Worm (Caenorhabditis elegans): ENCODE results near the gene hlh-15.

Gene hlh-15

DNA sequence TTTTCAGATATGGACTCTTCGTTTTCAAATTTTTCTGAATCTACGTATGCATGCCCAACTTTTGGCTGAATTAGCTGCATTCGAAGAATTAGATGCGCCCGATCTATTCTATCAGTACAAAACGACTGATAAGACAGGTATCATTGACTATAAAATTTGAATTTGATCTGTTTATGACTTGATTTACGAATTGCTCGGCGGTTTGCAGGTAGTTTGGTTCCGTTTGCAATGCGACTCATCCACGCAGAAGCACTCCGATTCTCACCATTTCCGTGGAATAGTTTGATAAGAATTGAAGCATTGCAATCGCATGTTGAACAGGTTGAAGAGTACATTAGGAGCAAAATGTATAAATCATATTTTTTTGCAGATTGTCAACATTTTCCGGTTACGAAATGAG is 2.2 kb downstream of the hlh-15 start:
- TF ChIP-seq hmbx-1 (tag; optimal IDR thresholded peaks at IDR 0.05) (no peak), pes-1 (GFP tag; IDR thresholded peaks at IDR 0.05) (no peak), aly-1 (tag; optimal IDR thresholded peaks at IDR 0.05) (no peak), flt-1 (GFP tag; IDR thresholded peaks at IDR 0.05) (no peak), ceh-13 (GFP tag; optimal IDR thresholded peaks at IDR 0.05) (no peak), hmg-4 (GFP tag; optimal IDR thresholded peaks at IDR 0.05) (no peak)

DNA sequence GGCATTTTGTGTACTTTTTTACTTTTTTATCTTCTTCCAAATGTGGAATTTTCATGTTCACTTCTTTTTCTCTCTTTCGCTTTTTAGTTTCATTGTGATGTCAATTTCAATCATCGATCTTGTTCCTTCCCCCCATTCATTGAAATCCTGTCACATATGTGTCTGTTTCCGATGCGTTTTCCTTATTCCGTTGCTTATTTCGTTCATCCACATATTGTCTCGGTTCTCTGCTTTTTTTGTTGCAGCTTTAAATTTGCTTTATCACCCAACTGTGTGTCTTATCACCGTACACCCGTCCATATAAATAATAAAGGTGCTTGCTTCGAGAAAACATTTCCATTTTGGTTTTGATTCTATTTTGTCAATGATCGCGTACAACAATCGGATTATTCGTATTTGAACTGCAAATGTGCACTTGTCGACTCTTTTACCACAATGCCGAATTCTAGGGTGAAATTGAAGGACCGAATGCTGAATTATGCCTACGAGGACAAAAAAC is 3.9 kb downstream of the hlh-15 start, which contains the start of the genes C43H6.12 and trpp-12:
Gene C43H6.12 (plus strand): TSS at position 365 of the 499 bp plus-strand sequence.
Gene trpp-12 (plus strand): TSS at position 449 of the 499 bp plus-strand sequence.
- TF ChIP-seq tra-4 (tag; optimal IDR thresholded peaks at IDR 0.05) (no peak), flt-1 (GFP tag; IDR thresholded peaks at IDR 0.05) (no peak), scrt-1 (GFP tag; IDR thresholded peaks at IDR 0.05) (no peak), aly-1 (tag; optimal IDR thresholded peaks at IDR 0.05) (no peak), B0310.2 (tag; optimal IDR thresholded peaks at IDR 0.05) (no peak), ceh-13 (GFP tag; optimal IDR thresholded peaks at IDR 0.05) (no peak), ets-7 (tag; optimal IDR thresholded peaks at IDR 0.05) (no peak), tbx-37 (GFP tag; conservative IDR thresholded peaks at IDR 0.05) (no peak), ama-1 (optimal IDR thresholded peaks at IDR 0.05) (no peak), ceh-36 (tag; optimal IDR thresholded peaks at IDR 0.05) (no peak), sea-1 (GFP tag; conservative IDR thresholded peaks at IDR 0.05) (no peak), hmbx-1 (tag; optimal IDR thresholded peaks at IDR 0.05) (no peak), hnd-1 (tag; optimal IDR thresholded peaks at IDR 0.05) (no peak), F13C5.2 (tag; optimal IDR thresholded peaks at IDR 0.05) (no peak), tbx-11 (GFP tag; IDR thresholded peaks at IDR 0.05) (no peak), hmg-4 (GFP tag; optimal IDR thresholded peaks at IDR 0.05) (no peak), pes-1 (GFP tag; IDR thresholded peaks at IDR 0.05) (no peak)

DNA sequence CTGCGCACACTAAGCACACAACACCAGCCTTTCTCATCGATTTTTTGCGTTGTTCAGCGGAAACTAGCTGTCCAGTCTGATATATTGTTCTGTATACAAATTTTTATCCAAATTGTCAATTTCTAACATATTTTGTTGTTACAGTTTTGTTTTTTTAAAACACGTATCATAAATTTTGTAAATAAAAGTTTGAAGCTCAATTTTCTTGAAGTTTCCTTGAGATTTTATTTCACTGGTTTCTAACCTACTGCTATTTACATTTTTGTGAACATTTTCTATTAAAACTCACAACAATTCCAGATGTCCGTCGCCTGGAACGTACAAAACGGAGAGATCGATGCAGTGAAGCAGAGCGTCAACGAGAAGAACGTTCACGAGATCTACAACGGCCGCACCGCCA is 6.0 kb downstream of the hlh-15 start, which contains the start of gene mtpn-1:
Gene mtpn-1 (plus strand): TSS at position 301 of the 400 bp plus-strand sequence.
- no peak for TF ChIP-seq tra-4 (tag; optimal IDR thresholded peaks at IDR 0.05)
- no peak for TF ChIP-seq tbx-37 (GFP tag; conservative IDR thresholded peaks at IDR 0.05)
- no peak for TF ChIP-seq aly-1 (tag; optimal IDR thresholded peaks at IDR 0.05)
- TF ChIP-seq F13C5.2 (tag; optimal IDR thresholded peaks at IDR 0.05): no peak
- no peak for TF ChIP-seq ceh-13 (GFP tag; optimal IDR thresholded peaks at IDR 0.05)
- no peak for TF ChIP-seq B0310.2 (tag; optimal IDR thresholded peaks at IDR 0.05)
- TF ChIP-seq flt-1 (GFP tag; IDR thresholded peaks at IDR 0.05): no peak
- TF ChIP-seq hmbx-1 (tag; optimal IDR thresholded peaks at IDR 0.05): no peak
- TF ChIP-seq ceh-36 (tag; optimal IDR thresholded peaks at IDR 0.05): no peak
- no peak for TF ChIP-seq hmg-4 (GFP tag; optimal IDR thresholded peaks at IDR 0.05)
- no peak for TF ChIP-seq tbx-11 (GFP tag; IDR thresholded peaks at IDR 0.05)
- no peak for TF ChIP-seq hnd-1 (tag; optimal IDR thresholded peaks at IDR 0.05)

DNA sequence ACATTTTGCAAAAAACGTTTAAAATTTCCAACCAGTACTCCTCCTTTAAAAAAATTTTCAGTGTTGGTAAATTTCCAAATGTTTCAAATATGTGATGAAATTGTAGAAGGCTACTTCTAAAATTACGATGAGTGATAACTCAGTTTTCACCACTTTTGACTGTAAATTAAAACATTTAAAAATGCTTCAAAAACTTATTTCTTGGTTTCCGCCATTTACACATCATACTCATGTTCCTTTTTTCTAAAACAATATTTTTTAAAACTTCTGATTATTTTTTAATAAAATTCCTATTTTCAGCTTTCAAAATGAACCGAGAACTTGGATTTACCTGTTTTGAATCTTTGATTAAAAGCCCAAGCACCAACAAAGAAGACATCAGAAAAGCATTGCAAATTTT is 9.5 kb downstream of the hlh-15 start, which contains the start of gene C43H6.4:
Gene C43H6.4 (plus strand): TSS at position 301 of the 400 bp plus-strand sequence.
- no peak for TF ChIP-seq scrt-1 (GFP tag; IDR thresholded peaks at IDR 0.05)
- TF ChIP-seq sea-1 (GFP tag; conservative IDR thresholded peaks at IDR 0.05): no peak

DNA sequence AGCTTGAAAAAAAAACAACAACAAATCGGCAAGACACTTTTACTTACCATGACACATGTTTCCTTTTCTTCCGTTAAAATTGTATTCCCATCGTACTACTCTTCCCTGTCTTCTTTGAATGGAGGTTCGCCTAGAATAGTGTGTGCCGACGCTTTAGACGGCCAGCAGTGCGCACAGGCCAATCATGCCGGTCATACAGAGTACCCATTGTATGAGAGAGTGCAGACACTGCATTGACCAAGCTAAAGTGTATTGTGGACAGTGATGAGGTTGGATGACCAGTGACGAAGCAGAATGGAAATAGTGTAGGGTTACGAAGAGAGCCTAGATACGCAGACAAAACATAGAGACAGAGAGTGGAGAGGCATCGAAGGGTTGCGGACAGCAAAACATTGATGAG is 11.3 kb downstream of the hlh-15 start, which contains the start of gene dhhc-9:
Gene dhhc-9 (minus strand): TSS at position 154 of the 400 bp plus-strand sequence.
- peak; percentile 79 for TF ChIP-seq hmg-4 (GFP tag; optimal IDR thresholded peaks at IDR 0.05)
- no peak for TF ChIP-seq hnd-1 (tag; optimal IDR thresholded peaks at IDR 0.05)
- TF ChIP-seq F13C5.2 (tag; optimal IDR thresholded peaks at IDR 0.05): peak; percentile 55

DNA sequence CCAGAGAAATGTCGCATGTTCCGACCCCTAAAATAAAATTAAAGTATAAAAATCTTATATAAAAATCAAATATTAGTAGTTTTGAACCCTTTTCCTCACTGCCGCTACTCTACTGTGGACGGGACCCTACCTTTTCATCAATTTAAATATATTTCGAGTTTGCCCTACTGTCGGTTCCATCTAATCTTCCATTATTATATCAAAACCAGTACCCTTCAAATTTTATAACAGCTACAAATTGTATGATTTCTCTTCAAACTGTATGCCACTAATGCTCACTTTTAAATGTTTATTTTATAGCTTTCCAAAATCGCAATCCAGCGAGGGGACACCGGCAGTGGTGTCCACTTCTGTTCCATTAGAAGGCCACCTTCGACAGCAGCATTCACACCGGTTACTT is 18.2 kb downstream of the hlh-15 start, which contains the start of gene C43H6.6:
Gene C43H6.6 (plus strand): TSS at position 301 of the 400 bp plus-strand sequence.
- no peak for TF ChIP-seq tbx-37 (GFP tag; conservative IDR thresholded peaks at IDR 0.05)
- no peak for TF ChIP-seq B0310.2 (tag; optimal IDR thresholded peaks at IDR 0.05)

DNA sequence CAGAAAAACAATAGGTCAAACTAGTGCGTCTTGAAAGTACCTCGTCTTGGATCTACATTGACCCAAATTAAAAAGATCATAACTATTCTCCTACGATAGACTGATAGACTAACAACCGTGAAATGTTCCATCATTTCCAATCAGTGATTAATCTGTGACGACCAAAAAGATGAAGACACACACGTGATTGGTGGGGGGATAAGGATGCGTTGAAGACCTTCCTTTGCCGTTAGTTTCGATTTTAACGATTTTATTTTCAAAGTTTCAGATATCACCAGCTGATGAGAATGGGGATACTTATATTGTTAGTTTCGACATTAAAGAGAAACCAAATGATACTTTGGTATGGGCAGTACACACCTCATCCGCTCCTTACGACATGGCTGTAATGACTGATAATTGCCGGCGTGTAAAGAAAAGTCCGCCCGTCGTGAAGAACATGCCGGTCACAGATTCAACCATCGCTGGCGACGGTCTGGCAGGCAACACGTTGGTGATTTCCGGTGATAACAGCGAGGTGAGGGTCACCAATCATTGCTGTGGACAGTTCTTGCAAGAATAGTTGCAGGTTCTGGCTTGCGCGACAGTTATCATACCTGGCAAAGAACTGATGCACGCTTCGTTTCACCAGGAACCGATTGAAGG is 26.1 kb downstream of the hlh-15 start:
- no peak for TF ChIP-seq sea-1 (GFP tag; conservative IDR thresholded peaks at IDR 0.05)
- TF ChIP-seq ama-1 (optimal IDR thresholded peaks at IDR 0.05): no peak
- no peak for TF ChIP-seq aly-1 (tag; optimal IDR thresholded peaks at IDR 0.05)
- TF ChIP-seq hnd-1 (tag; optimal IDR thresholded peaks at IDR 0.05): no peak
- no peak for TF ChIP-seq hmg-4 (GFP tag; optimal IDR thresholded peaks at IDR 0.05)
- TF ChIP-seq ceh-36 (tag; optimal IDR thresholded peaks at IDR 0.05): no peak

DNA sequence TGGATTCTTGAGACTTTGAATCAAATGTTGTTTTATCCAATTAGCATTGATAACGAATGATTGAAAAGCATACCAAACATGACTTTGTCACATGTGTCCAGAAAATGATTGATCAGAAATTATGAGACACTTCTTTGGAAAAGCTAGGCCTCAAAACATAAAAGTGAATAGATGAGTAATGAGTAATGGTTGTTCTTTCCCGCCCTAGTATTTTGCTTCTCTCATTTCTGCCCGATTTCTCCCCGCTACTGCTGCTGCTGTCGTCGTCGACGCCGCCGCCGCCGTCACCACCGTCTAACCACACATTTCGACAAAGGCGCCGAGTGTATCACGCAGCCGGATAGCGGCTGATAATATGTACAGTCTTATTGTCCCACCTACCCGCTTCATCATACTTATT is 27.7 kb downstream of the hlh-15 start, which contains the start of gene F47G3.1:
Gene F47G3.1 (plus strand): TSS at position 301 of the 400 bp plus-strand sequence.
- TF ChIP-seq tbx-37 (GFP tag; conservative IDR thresholded peaks at IDR 0.05): no peak
- TF ChIP-seq ceh-36 (tag; optimal IDR thresholded peaks at IDR 0.05): no peak
- no peak for TF ChIP-seq sea-1 (GFP tag; conservative IDR thresholded peaks at IDR 0.05)
- no peak for TF ChIP-seq aly-1 (tag; optimal IDR thresholded peaks at IDR 0.05)
- TF ChIP-seq F13C5.2 (tag; optimal IDR thresholded peaks at IDR 0.05): no peak
- no peak for TF ChIP-seq hmg-4 (GFP tag; optimal IDR thresholded peaks at IDR 0.05)
- no peak for TF ChIP-seq scrt-1 (GFP tag; IDR thresholded peaks at IDR 0.05)
- TF ChIP-seq tbx-11 (GFP tag; IDR thresholded peaks at IDR 0.05): no peak
- TF ChIP-seq flt-1 (GFP tag; IDR thresholded peaks at IDR 0.05): no peak
- no peak for TF ChIP-seq ets-7 (tag; optimal IDR thresholded peaks at IDR 0.05)
- TF ChIP-seq ama-1 (optimal IDR thresholded peaks at IDR 0.05): no peak
- TF ChIP-seq pes-1 (GFP tag; IDR thresholded peaks at IDR 0.05): no peak
- no peak for TF ChIP-seq tra-4 (tag; optimal IDR thresholded peaks at IDR 0.05)
- TF ChIP-seq hmbx-1 (tag; optimal IDR thresholded peaks at IDR 0.05): no peak
- no peak for TF ChIP-seq hnd-1 (tag; optimal IDR thresholded peaks at IDR 0.05)
- no peak for TF ChIP-seq ceh-13 (GFP tag; optimal IDR thresholded peaks at IDR 0.05)
- TF ChIP-seq B0310.2 (tag; optimal IDR thresholded peaks at IDR 0.05): no peak

Data from whole organism, early embryonic.